Fruit fly (Drosophila melanogaster): ENCODE results near the gene CG5984.

Gene CG5984

DNA sequence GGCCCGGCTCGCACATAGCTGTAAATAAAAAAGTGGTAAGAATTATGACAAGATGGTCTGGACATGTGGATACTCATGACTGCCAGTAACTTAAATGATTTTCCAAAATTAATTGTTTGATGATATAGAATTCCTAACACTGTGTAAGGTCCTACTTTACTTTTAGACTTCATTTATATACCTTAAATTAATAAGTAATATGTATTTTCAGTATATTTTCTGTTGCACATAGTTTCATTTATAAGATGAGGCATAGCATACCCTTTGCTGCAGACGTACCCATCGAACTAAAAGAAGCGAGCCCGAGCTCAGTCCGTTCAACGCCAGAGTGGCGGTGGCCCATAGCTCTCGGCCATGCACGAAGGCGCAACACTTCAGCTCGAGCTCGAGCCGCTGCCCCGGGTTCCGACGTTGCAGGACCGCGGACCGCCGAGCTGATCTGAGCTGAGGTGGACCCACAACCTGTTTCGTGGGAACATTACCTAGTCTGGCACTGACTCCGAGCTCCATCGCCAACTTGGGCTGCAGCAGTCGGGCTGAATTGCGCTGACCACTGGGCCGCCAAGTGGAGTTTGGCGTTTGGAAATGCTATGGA is 30.2 kb downstream of the CG5984 start (continued):
- TF ChIP-seq CG1529 (GFP tag; optimal IDR thresholded peaks at IDR 0.05) (no peak), Hr39 (optimal IDR thresholded peaks at IDR 0.05) (no peak), gem (tag; optimal IDR thresholded peaks at IDR 0.05) (peak; percentile 39), CG10267 (tag; optimal IDR thresholded peaks at IDR 0.05) (peak; percentile 12), Taf1 (GFP tag; IDR thresholded peaks at IDR 0.05) (no peak), hb (GFP tag; IDR thresholded peaks at IDR 0.05; ENCODE audit: partially characterized antibody) (no peak), CkIIα-i1 (GFP tag; IDR thresholded peaks at IDR 0.05) (no peak), CG43689 (GFP tag; IDR thresholded peaks at IDR 0.05) (no peak), CG13296 (GFP tag; optimal IDR thresholded peaks at IDR 0.05) (no peak), CG13775 (GFP tag; optimal IDR thresholded peaks at IDR 0.05) (no peak), row (GFP tag; IDR thresholded peaks at IDR 0.05) (peak; percentile 46; the same call in 2 of the 3 replicates), CG8388 (GFP tag; optimal IDR thresholded peaks at IDR 0.05) (peak; percentile 6), yki (optimal IDR thresholded peaks at IDR 0.05) (no peak), seq (GFP tag; IDR thresholded peaks at IDR 0.05) (no peak), CG2678 (tag; optimal IDR thresholded peaks at IDR 0.05) (peak; percentile 17), CG11504 (tag; optimal IDR thresholded peaks at IDR 0.05) (peak; percentile 4), CG18262 (tag; optimal IDR thresholded peaks at IDR 0.05) (peak; percentile 47), CG14441 (GFP tag; IDR thresholded peaks at IDR 0.05) (no peak), lbe (GFP tag; optimal IDR thresholded peaks at IDR 0.05) (peak; percentile 41), Med (GFP tag) (peak; percentile 16), br (optimal IDR thresholded peaks at IDR 0.05) (no peak), Blimp-1 (GFP tag; optimal IDR thresholded peaks at IDR 0.05) (peak; percentile 22), NK7.1 (GFP tag; optimal IDR thresholded peaks at IDR 0.05) (no peak), lola (GFP tag; optimal IDR thresholded peaks at IDR 0.05) (peak in 1 of 3 experiments; percentile 55), Ets65A (GFP tag) (no peak), CG10147 (GFP tag; optimal IDR thresholded peaks at IDR 0.05) (no peak)

dm6 chr3R:27214949-27215348 is 32.8 kb downstream of the CG5984 start:
- TF ChIP-seq D19A (tag; optimal IDR thresholded peaks at IDR 0.05) (peak; percentile 3), wor (GFP tag; IDR thresholded peaks at IDR 0.05) (no peak)

DNA sequence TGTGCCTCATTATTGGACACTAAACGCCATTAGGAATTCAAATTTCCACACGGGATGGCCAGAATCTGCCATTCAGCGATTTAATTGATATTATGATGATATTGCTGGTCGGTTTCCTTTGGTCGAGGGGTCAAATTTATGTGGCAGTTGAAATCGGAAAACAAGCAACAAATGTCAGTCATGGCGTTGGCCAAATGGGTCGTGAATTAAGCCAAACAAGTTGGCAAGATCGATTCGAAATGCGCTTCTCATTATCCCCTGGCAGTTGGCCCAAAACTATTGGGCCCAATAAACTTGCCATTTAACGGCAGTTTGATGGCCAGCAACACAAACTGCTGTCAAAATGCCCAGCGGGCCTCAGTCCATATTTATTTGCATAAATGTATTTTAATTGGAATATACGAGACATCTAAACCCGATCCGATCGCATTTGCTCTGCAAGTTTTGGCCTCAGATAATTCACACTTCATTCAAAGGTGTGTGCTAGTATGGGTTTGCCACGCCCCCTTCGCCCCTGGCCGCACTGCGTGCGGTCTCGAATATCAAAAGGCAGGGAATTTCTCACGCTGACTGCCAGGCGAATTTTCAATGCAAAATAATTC is 34.7 kb downstream of the CG5984 start:
- TF ChIP-seq repo (GFP tag; optimal IDR thresholded peaks at IDR 0.05): no peak
- TF ChIP-seq gro (GFP tag; optimal IDR thresholded peaks at IDR 0.05): peak; percentile 28
- no peak for TF ChIP-seq Stat92E (GFP tag; optimal IDR thresholded peaks at IDR 0.05)
- TF ChIP-seq CG10654 (GFP tag; optimal IDR thresholded peaks at IDR 0.05): no peak
- TF ChIP-seq vvl (GFP tag; IDR thresholded peaks at IDR 0.05): peak; percentile 63
- 0 out of 4 replicates have a peak, but pooled peaks have one; percentile 62 for TF ChIP-seq chinmo (GFP tag; IDR thresholded peaks at IDR 0.05; ENCODE audit: partially characterized antibody)
- 0 out of 3 replicates have a peak, but pooled peaks have one; percentile 23 for TF ChIP-seq CG3726 (GFP tag; IDR thresholded peaks at IDR 0.05)
- TF ChIP-seq Lhr (GFP tag; optimal IDR thresholded peaks at IDR 0.05): no peak
- TF ChIP-seq CG1832 (GFP tag; optimal IDR thresholded peaks at IDR 0.05): no peak
- peak; percentile 96 for TF ChIP-seq abd-A (tag; optimal IDR thresholded peaks at IDR 0.05)
